Worm (Caenorhabditis elegans): ENCODE measurements around the gene C13C4.8.

The C13C4.8 gene

ce11 chrV:12137942-12138341 lies 20.1 kb downstream of the C13C4.8 start:
- TF ChIP-seq elt-3 (tag; optimal IDR thresholded peaks at IDR 0.05) (no peak), nhr-28 (tag; optimal IDR thresholded peaks at IDR 0.05) (no peak), lin-13 (tag; optimal IDR thresholded peaks at IDR 0.05) (no peak), nhr-76 (tag; optimal IDR thresholded peaks at IDR 0.05) (no peak), mls-2 (tag; optimal IDR thresholded peaks at IDR 0.05) (no peak), ceh-43 (GFP tag; optimal IDR thresholded peaks at IDR 0.05) (no peak), ces-1 (GFP tag; optimal IDR thresholded peaks at IDR 0.05) (no peak), drap-1 (GFP tag; optimal IDR thresholded peaks at IDR 0.05) (no peak)

ce11 chrV:12140625-12141024 lies 22.8 kb downstream of the C13C4.8 start, which contains the start of gene C27A7.3:
TSS of gene C27A7.3 (plus strand) at chrV:12140925.
- no peak for TF ChIP-seq cnd-1 (tag; optimal IDR thresholded peaks at IDR 0.05)
- TF ChIP-seq mab-5 (tag; optimal IDR thresholded peaks at IDR 0.05): no peak
- no peak for TF ChIP-seq nhr-76 (tag; optimal IDR thresholded peaks at IDR 0.05)
- TF ChIP-seq bed-3 (GFP tag; optimal IDR thresholded peaks at IDR 0.05): no peak
- no peak for TF ChIP-seq M03D4.4 (tag; optimal IDR thresholded peaks at IDR 0.05)
- TF ChIP-seq pha-4 (tag; optimal IDR thresholded peaks at IDR 0.05): no peak
- TF ChIP-seq mep-1 (tag; optimal IDR thresholded peaks at IDR 0.05): no peak
- TF ChIP-seq unc-62 (GFP tag; optimal IDR thresholded peaks at IDR 0.05): no peak
- TF ChIP-seq sptf-1 (tag; optimal IDR thresholded peaks at IDR 0.05): no peak
- no peak for TF ChIP-seq blmp-1 (tag; optimal IDR thresholded peaks at IDR 0.05)
- no peak for TF ChIP-seq drap-1 (GFP tag; optimal IDR thresholded peaks at IDR 0.05)
- no peak for TF ChIP-seq unc-39 (tag; optimal IDR thresholded peaks at IDR 0.05)
- no peak for TF ChIP-seq nhr-237 (tag; optimal IDR thresholded peaks at IDR 0.05)
- no peak for TF ChIP-seq hlh-1 (tag; optimal IDR thresholded peaks at IDR 0.05)
- no peak for TF ChIP-seq ces-1 (GFP tag; optimal IDR thresholded peaks at IDR 0.05)
- TF ChIP-seq sem-2 (GFP tag; optimal IDR thresholded peaks at IDR 0.05): no peak
- TF ChIP-seq zip-8 (tag; optimal IDR thresholded peaks at IDR 0.05): no peak
- no peak for TF ChIP-seq nhr-28 (tag; optimal IDR thresholded peaks at IDR 0.05)

- TF ChIP-seq nhr-28 (tag; optimal IDR thresholded peaks at IDR 0.05) (no peak), drap-1 (GFP tag; optimal IDR thresholded peaks at IDR 0.05) (no peak), hlh-1 (tag; optimal IDR thresholded peaks at IDR 0.05) (no peak), mab-5 (tag; optimal IDR thresholded peaks at IDR 0.05) (no peak), nhr-237 (tag; optimal IDR thresholded peaks at IDR 0.05) (no peak), nhr-2 (tag; optimal IDR thresholded peaks at IDR 0.05) (no peak), lin-32 (GFP tag; optimal IDR thresholded peaks at IDR 0.05) (no peak), lin-13 (tag; optimal IDR thresholded peaks at IDR 0.05) (no peak), cnd-1 (tag; optimal IDR thresholded peaks at IDR 0.05) (no peak), sptf-1 (tag; optimal IDR thresholded peaks at IDR 0.05) (no peak), ham-2 (GFP tag; optimal IDR thresholded peaks at IDR 0.05) (no peak), sem-2 (GFP tag; optimal IDR thresholded peaks at IDR 0.05) (no peak), ceh-83 (GFP tag; optimal IDR thresholded peaks at IDR 0.05) (no peak), tbx-8 (GFP tag; optimal IDR thresholded peaks at IDR 0.05) (no peak), M03D4.4 (tag; optimal IDR thresholded peaks at IDR 0.05) (no peak), unc-39 (tag; optimal IDR thresholded peaks at IDR 0.05) (no peak), pha-4 (tag; optimal IDR thresholded peaks at IDR 0.05) (no peak), bed-3 (GFP tag; optimal IDR thresholded peaks at IDR 0.05) (no peak), ces-1 (GFP tag; optimal IDR thresholded peaks at IDR 0.05) (no peak)
Measured at ce11 chrV:12150607-12151006, 32.8 kb downstream of the C13C4.8 start, which contains the start of gene che-11. TSS of gene che-11 (minus strand) at chrV:12150707.

DNA sequence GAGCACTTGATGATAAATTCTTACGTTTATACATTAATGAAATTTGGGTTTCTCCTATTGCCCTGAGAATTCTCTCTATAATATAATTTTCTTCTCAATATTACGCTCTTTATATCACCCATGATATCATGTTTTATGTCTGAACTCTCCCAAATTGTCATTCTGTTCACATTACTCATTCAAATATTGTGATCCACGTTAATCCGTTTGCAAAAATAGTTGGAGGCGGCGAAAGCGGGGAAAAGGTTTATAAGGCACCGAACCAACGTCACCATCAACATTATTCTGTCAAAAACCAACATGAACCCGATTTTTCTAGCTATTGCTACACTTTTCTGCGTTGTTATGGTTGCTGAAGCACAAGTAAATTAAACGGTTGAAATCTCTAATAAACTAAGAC lies 35.1 kb downstream of the C13C4.8 start, which contains the start of gene C27A7.8:
Gene C27A7.8 (plus strand): TSS at position 301 of the 400 bp plus-strand sequence.
- TF ChIP-seq cnd-1 (tag; optimal IDR thresholded peaks at IDR 0.05) (no peak), mab-5 (tag; optimal IDR thresholded peaks at IDR 0.05) (no peak), elt-3 (tag; optimal IDR thresholded peaks at IDR 0.05) (no peak), nhr-237 (tag; optimal IDR thresholded peaks at IDR 0.05) (no peak), tbx-8 (GFP tag; optimal IDR thresholded peaks at IDR 0.05) (no peak), unc-62 (GFP tag; optimal IDR thresholded peaks at IDR 0.05) (no peak), nhr-2 (tag; optimal IDR thresholded peaks at IDR 0.05) (no peak), lin-13 (tag; optimal IDR thresholded peaks at IDR 0.05) (no peak), elt-1 (tag; optimal IDR thresholded peaks at IDR 0.05; ENCODE audit: borderline replicate concordance, insufficient read depth) (no peak), lin-32 (GFP tag; optimal IDR thresholded peaks at IDR 0.05) (no peak), ztf-11 (tag; optimal IDR thresholded peaks at IDR 0.05) (no peak), snpc-4 (tag; optimal IDR thresholded peaks at IDR 0.05) (no peak), mep-1 (tag; optimal IDR thresholded peaks at IDR 0.05) (no peak), zip-8 (tag; optimal IDR thresholded peaks at IDR 0.05) (no peak), ceh-39 (tag; optimal IDR thresholded peaks at IDR 0.05) (no peak), hlh-1 (tag; optimal IDR thresholded peaks at IDR 0.05) (no peak)

- TF ChIP-seq drap-1 (GFP tag; optimal IDR thresholded peaks at IDR 0.05): no peak
- no peak for TF ChIP-seq elt-1 (tag; optimal IDR thresholded peaks at IDR 0.05; ENCODE audit: borderline replicate concordance, insufficient read depth)
- no peak for TF ChIP-seq M03D4.4 (tag; optimal IDR thresholded peaks at IDR 0.05)
- no peak for TF ChIP-seq ces-1 (GFP tag; optimal IDR thresholded peaks at IDR 0.05)
- TF ChIP-seq hlh-1 (tag; optimal IDR thresholded peaks at IDR 0.05): no peak
- TF ChIP-seq ceh-83 (GFP tag; optimal IDR thresholded peaks at IDR 0.05): no peak
- TF ChIP-seq mls-2 (tag; optimal IDR thresholded peaks at IDR 0.05): no peak
- TF ChIP-seq nhr-76 (tag; optimal IDR thresholded peaks at IDR 0.05): no peak
- TF ChIP-seq zip-8 (tag; optimal IDR thresholded peaks at IDR 0.05): no peak
- TF ChIP-seq nhr-28 (tag; optimal IDR thresholded peaks at IDR 0.05): no peak
- no peak for TF ChIP-seq nhr-237 (tag; optimal IDR thresholded peaks at IDR 0.05)
- no peak for TF ChIP-seq ceh-43 (GFP tag; optimal IDR thresholded peaks at IDR 0.05)
- no peak for TF ChIP-seq elt-3 (tag; optimal IDR thresholded peaks at IDR 0.05)
- TF ChIP-seq tbx-8 (GFP tag; optimal IDR thresholded peaks at IDR 0.05): no peak
Measured at ce11 chrV:12153784-12154183, 36.0 kb downstream of the C13C4.8 start.
